In genomic region chr3R:26945233-26945632, dm6 we compare ENCODE assay signal across 1 fruit fly cellular context.
TF ChIP-seq lines count a peak whose summit lies in the region.

TSS of gene CG14252 (plus strand) at chr3R:26945534.

TF ChIP-seq in whole organism, embryonic, 481 proteins besides CTCF, POLR2A, EP300 and RAD21 (continued from another document):
- TF ChIP-seq CG3847 (GFP tag; IDR thresholded peaks at IDR 0.05; lab: Robert Waterston, UW) (peak; percentile 60), Stat92E (GFP tag; optimal IDR thresholded peaks at IDR 0.05; lab: Kevin White, UChicago) (peak in 1 of 3 experiments; percentile 79), YL-1 (GFP tag; optimal IDR thresholded peaks at IDR 0.05; lab: Kevin White, UChicago) (peak; percentile 55), sob (GFP tag; IDR thresholded peaks at IDR 0.05; lab: Robert Waterston, UW) (peak; percentile 18; the same call in 1 of the 2 replicates), CG4617 (GFP tag; optimal IDR thresholded peaks at IDR 0.05; lab: Kevin White, UChicago; ENCODE audit: borderline replicate concordance) (peak; percentile 36), CG2120 (GFP tag; optimal IDR thresholded peaks at IDR 0.05; lab: Kevin White, UChicago) (peak; percentile 15), Dll (GFP tag; IDR thresholded peaks at IDR 0.05; lab: Robert Waterston, UW; ENCODE audit: partially characterized antibody) (no peak), PHDP (tag; optimal IDR thresholded peaks at IDR 0.05; lab: Kevin White, UChicago) (peak; percentile 7), CG15514 (GFP tag; optimal IDR thresholded peaks at IDR 0.05; lab: Kevin White, UChicago) (peak; percentile 74), CHES-1-like (GFP tag; optimal IDR thresholded peaks at IDR 0.05; lab: Kevin White, UChicago) (peak; percentile 38), sug (tag; optimal IDR thresholded peaks at IDR 0.05; lab: Kevin White, UChicago) (peak; percentile 27), CG17361 (GFP tag; IDR thresholded peaks at IDR 0.05; lab: Robert Waterston, UW) (0 out of 3 replicates have a peak, but pooled peaks have one; percentile 23), Hsf (GFP tag; optimal IDR thresholded peaks at IDR 0.05; lab: Kevin White, UChicago) (no peak), CG15073 (GFP tag; optimal IDR thresholded peaks at IDR 0.05; lab: Kevin White, UChicago) (no peak), CG10267 (tag; optimal IDR thresholded peaks at IDR 0.05; lab: Kevin White, UChicago) (peak; percentile 57), ato (GFP tag; IDR thresholded peaks at IDR 0.05; lab: Robert Waterston, UW; ENCODE audit: partially characterized antibody) (no peak), Max (GFP tag; optimal IDR thresholded peaks at IDR 0.05; lab: Kevin White, UChicago) (peak; percentile 17), Med (GFP tag; lab: Kevin White, UChicago) (peak; percentile 77), CG13894 (tag; optimal IDR thresholded peaks at IDR 0.05; lab: Kevin White, UChicago) (peak; percentile 55), CG9727 (GFP tag; optimal IDR thresholded peaks at IDR 0.05; lab: Kevin White, UChicago) (no peak), Opbp (GFP tag; IDR thresholded peaks at IDR 0.05; lab: Robert Waterston, UW; ENCODE audit: partially characterized antibody) (peak; percentile 52; the same call in 1 of the 3 replicates), dpn (GFP tag; optimal IDR thresholded peaks at IDR 0.05; lab: Kevin White, UChicago) (peak in 1 of 2 experiments; percentile 16), chinmo (GFP tag; IDR thresholded peaks at IDR 0.05; lab: Robert Waterston, UW; ENCODE audit: partially characterized antibody) (0 out of 4 replicates have a peak, but pooled peaks have one; percentile 23), ftz-f1 (GFP tag; optimal IDR thresholded peaks at IDR 0.05; lab: Kevin White, UChicago) (peak; percentile 4), CG10654 (GFP tag; optimal IDR thresholded peaks at IDR 0.05; lab: Kevin White, UChicago) (peak; percentile 2), Pdp1 (GFP tag; optimal IDR thresholded peaks at IDR 0.05; lab: Kevin White, UChicago) (peak in 1 of 2 experiments; percentile 71), MBD-R2 (GFP tag; IDR thresholded peaks at IDR 0.05; lab: Robert Waterston, UW) (peak; percentile 77), luna (GFP tag; optimal IDR thresholded peaks at IDR 0.05; lab: Kevin White, UChicago) (no peak), insv (GFP tag; optimal IDR thresholded peaks at IDR 0.05; lab: Kevin White, UChicago) (peak in 1 of 2 experiments; percentile 6), NC2α (GFP tag; optimal IDR thresholded peaks at IDR 0.05; lab: Kevin White, UChicago) (no peak), gfzf (GFP tag; optimal IDR thresholded peaks at IDR 0.05; lab: Kevin White, UChicago) (peak; percentile 97), Dp (GFP tag; optimal IDR thresholded peaks at IDR 0.05; lab: Kevin White, UChicago) (peak; percentile 96), CG10321 (GFP tag; IDR thresholded peaks at IDR 0.05; lab: Robert Waterston, UW) (no peak), phol (tag; optimal IDR thresholded peaks at IDR 0.05; lab: Kevin White, UChicago) (peak; percentile 45), CG10147 (GFP tag; optimal IDR thresholded peaks at IDR 0.05; lab: Kevin White, UChicago) (peak; percentile 53), Sry-δ (GFP tag; optimal IDR thresholded peaks at IDR 0.05; lab: Kevin White, UChicago) (peak; percentile 39), Lhr (GFP tag; optimal IDR thresholded peaks at IDR 0.05; lab: Kevin White, UChicago) (peak; percentile 47), row (GFP tag; IDR thresholded peaks at IDR 0.05; lab: Robert Waterston, UW) (peak; percentile 37; the same call in 1 of the 3 replicates), stwl (tag; optimal IDR thresholded peaks at IDR 0.05; lab: Kevin White, UChicago) (peak; percentile 97), CG2116 (GFP tag; optimal IDR thresholded peaks at IDR 0.05; lab: Kevin White, UChicago) (peak; percentile 48), Ets97D (GFP tag; optimal IDR thresholded peaks at IDR 0.05; lab: Kevin White, UChicago) (peak; percentile 74), BEAF-32 (GFP tag; optimal IDR thresholded peaks at IDR 0.05; lab: Kevin White, UChicago) (peak; percentile 40), Bdp1 (GFP tag; optimal IDR thresholded peaks at IDR 0.05; lab: Kevin White, UChicago) (peak; percentile 36), CG33213 (GFP tag; optimal IDR thresholded peaks at IDR 0.05; lab: Kevin White, UChicago) (peak; percentile 65), Xrp1 (GFP tag; IDR thresholded peaks at IDR 0.05; lab: Robert Waterston, UW) (peak; percentile 24; the same call in 1 of the 2 replicates), tin (GFP tag; optimal IDR thresholded peaks at IDR 0.05; lab: Kevin White, UChicago) (peak; percentile 8), Xbp1 (GFP tag; optimal IDR thresholded peaks at IDR 0.05; lab: Kevin White, UChicago) (no peak), CG18262 (tag; optimal IDR thresholded peaks at IDR 0.05; lab: Kevin White, UChicago) (peak; percentile 21), CG13424 (tag; optimal IDR thresholded peaks at IDR 0.05; lab: Kevin White, UChicago) (peak; percentile 1), tgo (GFP tag; IDR thresholded peaks at IDR 0.05; lab: Robert Waterston, UW) (no peak), onecut (GFP tag; IDR thresholded peaks at IDR 0.05; lab: Robert Waterston, UW) (peak; percentile 74), CG7928 (GFP tag; optimal IDR thresholded peaks at IDR 0.05; lab: Kevin White, UChicago) (peak; percentile 97), exex (tag; optimal IDR thresholded peaks at IDR 0.05; lab: Kevin White, UChicago) (peak; percentile 50), CG30403 (GFP tag; optimal IDR thresholded peaks at IDR 0.05; lab: Kevin White, UChicago) (peak; percentile 6), da (GFP tag; optimal IDR thresholded peaks at IDR 0.05; lab: Kevin White, UChicago) (no peak), CG10959 (GFP tag; IDR thresholded peaks at IDR 0.05; lab: Robert Waterston, UW) (no peak), E2f2 (GFP tag; IDR thresholded peaks at IDR 0.05; lab: Robert Waterston, UW) (peak; percentile 99), jing (GFP tag; optimal IDR thresholded peaks at IDR 0.05; lab: Kevin White, UChicago) (no peak), sens (GFP tag; lab: Kevin White, UChicago) (peak; percentile 89), CoRest (tag; optimal IDR thresholded peaks at IDR 0.05; lab: Kevin White, UChicago) (peak; percentile 23), MESR4 (GFP tag; optimal IDR thresholded peaks at IDR 0.05; lab: Kevin White, UChicago) (peak; percentile 33), klu (GFP tag; IDR thresholded peaks at IDR 0.05; lab: Robert Waterston, UW) (no peak), nmo (GFP tag; optimal IDR thresholded peaks at IDR 0.05; lab: Kevin White, UChicago) (peak; percentile 63), CG3281 (GFP tag; optimal IDR thresholded peaks at IDR 0.05; lab: Kevin White, UChicago) (peak; percentile 76), CG15011 (GFP tag; optimal IDR thresholded peaks at IDR 0.05; lab: Kevin White, UChicago) (no peak), gsb-n (tag; optimal IDR thresholded peaks at IDR 0.05; lab: Kevin White, UChicago) (peak; percentile 9), trem (tag; optimal IDR thresholded peaks at IDR 0.05; lab: Kevin White, UChicago) (peak; percentile 72), maf-S (GFP tag; optimal IDR thresholded peaks at IDR 0.05; lab: Kevin White, UChicago) (no peak), CG31365 (tag; optimal IDR thresholded peaks at IDR 0.05; lab: Kevin White, UChicago) (no peak), Myb (GFP tag; optimal IDR thresholded peaks at IDR 0.05; lab: Kevin White, UChicago) (peak; percentile 2), Eip74EF (GFP tag; optimal IDR thresholded peaks at IDR 0.05; lab: Kevin White, UChicago) (peak in 1 of 2 experiments; percentile 25), CG15601 (tag; optimal IDR thresholded peaks at IDR 0.05; lab: Kevin White, UChicago) (peak; percentile 61), CG4424 (GFP tag; optimal IDR thresholded peaks at IDR 0.05; lab: Kevin White, UChicago) (peak; percentile 5), CG3163 (GFP tag; optimal IDR thresholded peaks at IDR 0.05; lab: Kevin White, UChicago) (no peak), Blimp-1 (GFP tag; optimal IDR thresholded peaks at IDR 0.05; lab: Kevin White, UChicago) (peak; percentile 7), CG12659 (GFP tag; optimal IDR thresholded peaks at IDR 0.05; lab: Kevin White, UChicago) (peak; percentile 26), CG8924 (tag; optimal IDR thresholded peaks at IDR 0.05; lab: Kevin White, UChicago) (peak; percentile 17)
